Fruit fly (Drosophila melanogaster) whole organism, prepupa: ENCODE data around the gene Dph2.
A peak's percentile ranks its signal among the peaks of the same experiment; 100 is the strongest.

ENCODE experiments used
- Blimp-1 ChIP-seq: fragments of 200-800 bp; sonication (Bioruptor generic); optimal IDR thresholded peaks from 3 replicates; lab custom pipeline; 2017; ENCODE audit warnings: missing biosample characterization, missing genetic modification characterization, mild to moderate bottlenecking, moderate library complexity, missing genetic modification reagents
- CG10631 ChIP-seq: fragments of 200-800 bp; sonication (Bioruptor generic); optimal IDR thresholded peaks from 2 replicates; lab custom pipeline; 2016; ENCODE audit warnings: missing biosample characterization, missing genetic modification characterization
- CG11294 ChIP-seq: fragments of 200-800 bp; sonication (Bioruptor generic); IDR thresholded peaks from 2 replicates; pipeline ENCODE4 v1.3.6; 2022; ENCODE audit warnings: missing biosample characterization, missing genetic modification characterization
- CG11762 ChIP-seq: fragments of 200-800 bp; sonication (Bioruptor generic); optimal IDR thresholded peaks from 3 replicates; lab custom pipeline; 2016; ENCODE audit warnings: missing biosample characterization, missing genetic modification characterization; ENCODE audit not compliant: insufficient read depth
- CG11902 ChIP-seq: fragments of 200-800 bp; sonication (Bioruptor generic); optimal IDR thresholded peaks from 3 replicates; lab custom pipeline; 2016; ENCODE audit warnings: missing biosample characterization, missing genetic modification characterization
- CG15336 ChIP-seq: fragments of 200-800 bp; sonication (Bioruptor generic); IDR thresholded peaks from 2 replicates; pipeline ENCODE4 v1.3.6; 2022; ENCODE audit warnings: missing biosample characterization, missing genetic modification characterization
- CG1621 ChIP-seq: fragments of 200-800 bp; sonication (Bioruptor generic); optimal IDR thresholded peaks from 3 replicates; lab custom pipeline; 2018; ENCODE audit warnings: missing biosample characterization, mild to moderate bottlenecking, missing genetic modification characterization
- CG3032 ChIP-seq: fragments of 200-800 bp; optimal IDR thresholded peaks from 2 replicates; lab custom pipeline; 2019; ENCODE audit warnings: missing biosample characterization, mild to moderate bottlenecking, missing genetic modification characterization, moderate library complexity
- CG31627 ChIP-seq: fragments of 200-800 bp; sonication (Bioruptor generic); optimal IDR thresholded peaks from 3 replicates; lab custom pipeline; 2016; ENCODE audit warnings: missing biosample characterization, missing genetic modification characterization
- CG32006 ChIP-seq: fragments of 200-800 bp; sonication (Bioruptor generic); optimal IDR thresholded peaks from 3 replicates; lab custom pipeline; 2017; ENCODE audit warnings: missing biosample characterization, mild to moderate bottlenecking, missing genetic modification characterization
- CG34406 ChIP-seq: fragments of 200-800 bp; sonication (Bioruptor generic); optimal IDR thresholded peaks from 3 replicates; lab custom pipeline; 2016; ENCODE audit warnings: missing biosample characterization, missing genetic modification characterization
- CG3919 ChIP-seq: fragments of 200-800 bp; sonication (Bioruptor generic); optimal IDR thresholded peaks from 3 replicates; lab custom pipeline; 2016; ENCODE audit warnings: missing biosample characterization, missing genetic modification characterization
- CG4318 ChIP-seq: fragments of 200-800 bp; sonication (Bioruptor generic); optimal IDR thresholded peaks from 3 replicates; lab custom pipeline; 2017; ENCODE audit warnings: missing biosample characterization, mild to moderate bottlenecking, missing genetic modification characterization
- CG6163 ChIP-seq: fragments of 200-800 bp; sonication (Bioruptor generic); IDR thresholded peaks from 3 replicates; pipeline ENCODE4 v1.3.6; 2022; ENCODE audit warnings: missing biosample characterization, missing genetic modification characterization
- CG6276 ChIP-seq: fragments of 200-800 bp; sonication (Bioruptor generic); optimal IDR thresholded peaks from 2 replicates; lab custom pipeline; 2017; ENCODE audit warnings: missing biosample characterization, mild to moderate bottlenecking, missing genetic modification characterization
- CG6792 ChIP-seq: fragments of 200-800 bp; sonication (Bioruptor generic); optimal IDR thresholded peaks from 3 replicates; lab custom pipeline; 2016; ENCODE audit warnings: missing biosample characterization, missing genetic modification characterization
- CG6808 ChIP-seq: fragments of 200-800 bp; sonication (Bioruptor generic); optimal IDR thresholded peaks from 3 replicates; lab custom pipeline; 2017; ENCODE audit warnings: missing biosample characterization, missing genetic modification characterization, mild to moderate bottlenecking, moderate library complexity, missing genetic modification reagents
- CG6854 ChIP-seq: fragments of 200-800 bp; sonication (Bioruptor generic); optimal IDR thresholded peaks from 2 replicates; lab custom pipeline; 2017; ENCODE audit warnings: missing biosample characterization, mild to moderate bottlenecking, missing genetic modification characterization
- CG7368 ChIP-seq: fragments of 200-800 bp; sonication (Bioruptor generic); optimal IDR thresholded peaks from 3 replicates; lab custom pipeline; 2016; ENCODE audit warnings: missing biosample characterization, missing genetic modification characterization
- CG8119 ChIP-seq: fragments of 200-800 bp; sonication (Bioruptor generic); IDR thresholded peaks from 3 replicates; pipeline ENCODE4 v1.3.6; 2022; ENCODE audit warnings: missing biosample characterization, missing genetic modification characterization
- CG9139 ChIP-seq: fragments of 200-800 bp; sonication (Bioruptor generic); optimal IDR thresholded peaks from 3 replicates; lab custom pipeline; 2017; ENCODE audit warnings: missing biosample characterization, mild to moderate bottlenecking, missing genetic modification characterization
- Eip75B ChIP-seq: fragments of 200-800 bp; sonication (Bioruptor generic); optimal IDR thresholded peaks from 3 replicates; lab custom pipeline; 2016; ENCODE audit warnings: missing biosample characterization, missing genetic modification characterization
- Eip78C ChIP-seq: fragments of 200-800 bp; sonication (Bioruptor generic); peaks from one replicate; lab custom pipeline; 2016; ENCODE audit warnings: missing biosample characterization, missing genetic modification characterization
- Eip93F ChIP-seq: fragments of 200-800 bp; sonication (Bioruptor generic); optimal IDR thresholded peaks from 2 replicates; lab custom pipeline; 2016; ENCODE audit warnings: missing biosample characterization, mild to moderate bottlenecking, missing genetic modification characterization
- Ets21C ChIP-seq: fragments of 200-800 bp; sonication (Bioruptor generic); optimal IDR thresholded peaks from 3 replicates; lab custom pipeline; 2016; ENCODE audit warnings: missing biosample characterization, missing genetic modification characterization
- Gug ChIP-seq: fragments of 200-800 bp; sonication (Bioruptor generic); IDR thresholded peaks from 2 replicates; pipeline ENCODE4 v1.3.6; 2022; ENCODE audit warnings: missing biosample characterization, missing genetic modification characterization
- Hr38 ChIP-seq: sonication (Bioruptor generic); optimal IDR thresholded peaks from 2 replicates; lab custom pipeline; 2016; ENCODE audit warnings: missing biosample characterization, missing genetic modification characterization
- Hr39 ChIP-seq: fragments of 200-800 bp; sonication (Bioruptor generic); optimal IDR thresholded peaks from 2 replicates; lab custom pipeline; 2016; ENCODE audit warnings: missing biosample characterization, missing genetic modification characterization
- Hr4 ChIP-seq: fragments of 200-800 bp; sonication (Bioruptor generic); optimal IDR thresholded peaks from 3 replicates; lab custom pipeline; 2016; ENCODE audit warnings: missing biosample characterization, missing genetic modification characterization
- Lpt ChIP-seq: fragments of 200-800 bp; sonication (Bioruptor generic); optimal IDR thresholded peaks from 3 replicates; lab custom pipeline; 2016; ENCODE audit warnings: missing biosample characterization, missing genetic modification characterization
- Met ChIP-seq: fragments of 200-800 bp; sonication (Bioruptor generic); optimal IDR thresholded peaks from 3 replicates; lab custom pipeline; 2016; ENCODE audit warnings: missing biosample characterization, missing genetic modification characterization
- OdsH ChIP-seq: fragments of 200-800 bp; sonication (Bioruptor generic); optimal IDR thresholded peaks from 3 replicates; lab custom pipeline; 2016; ENCODE audit warnings: missing biosample characterization, missing genetic modification characterization
- Smox ChIP-seq: fragments of 200-800 bp; sonication (Bioruptor generic); optimal IDR thresholded peaks from 3 replicates; lab custom pipeline; 2016; ENCODE audit warnings: missing biosample characterization, missing genetic modification characterization
- Sox15 ChIP-seq: fragments of 200-800 bp; sonication (Bioruptor generic); optimal IDR thresholded peaks from 3 replicates; lab custom pipeline; 2016; ENCODE audit warnings: missing biosample characterization, missing genetic modification characterization
- achi ChIP-seq: fragments of 200-800 bp; sonication (Bioruptor generic); optimal IDR thresholded peaks from 3 replicates; lab custom pipeline; 2016; ENCODE audit warnings: missing biosample characterization, missing genetic modification characterization
- acj6 ChIP-seq: fragments of 200-800 bp; sonication (Bioruptor generic); optimal IDR thresholded peaks from 3 replicates; lab custom pipeline; 2016; ENCODE audit warnings: missing biosample characterization, missing genetic modification characterization
- cyc ChIP-seq: fragments of 200-800 bp; sonication (Bioruptor generic); optimal IDR thresholded peaks from 3 replicates; lab custom pipeline; 2016; ENCODE audit warnings: missing biosample characterization, missing genetic modification characterization
- dac ChIP-seq: fragments of 200-800 bp; sonication (Bioruptor generic); optimal IDR thresholded peaks from 2 replicates; lab custom pipeline; 2017; ENCODE audit warnings: missing biosample characterization, mild to moderate bottlenecking, missing genetic modification characterization
- dsx ChIP-seq: fragments of 200-800 bp; optimal IDR thresholded peaks from 3 replicates; lab custom pipeline; 2019; ENCODE audit warnings: missing biosample characterization, mild to moderate bottlenecking, missing genetic modification characterization, moderate library complexity; ENCODE audit not compliant: poor library complexity, severe bottlenecking
- eg ChIP-seq: fragments of 200-800 bp; sonication (Bioruptor generic); IDR thresholded peaks from 3 replicates; pipeline ENCODE4 v1.3.6; 2022; ENCODE audit warnings: missing biosample characterization, missing genetic modification characterization
- esn ChIP-seq: fragments of 200-800 bp; sonication (Bioruptor generic); optimal IDR thresholded peaks from 2 replicates; lab custom pipeline; 2016; ENCODE audit warnings: missing biosample characterization, mild to moderate bottlenecking, missing genetic modification characterization, moderate library complexity
- fd85E ChIP-seq: fragments of 200-800 bp; sonication (Bioruptor generic); optimal IDR thresholded peaks from 3 replicates; lab custom pipeline; 2016; ENCODE audit warnings: missing biosample characterization, missing genetic modification characterization
- fkh ChIP-seq: fragments of 200-800 bp; sonication (Bioruptor generic); optimal IDR thresholded peaks from 3 replicates; lab custom pipeline; 2017; ENCODE audit warnings: missing biosample characterization, mild to moderate bottlenecking, missing genetic modification characterization, moderate library complexity
- lz ChIP-seq: fragments of 200-800 bp; sonication (Bioruptor generic); optimal IDR thresholded peaks from 3 replicates; lab custom pipeline; 2016; ENCODE audit warnings: missing biosample characterization, missing genetic modification characterization
- net ChIP-seq: fragments of 200-800 bp; sonication (Bioruptor generic); optimal IDR thresholded peaks from 3 replicates; lab custom pipeline; 2016; ENCODE audit warnings: missing biosample characterization, missing genetic modification characterization
- pdm3 ChIP-seq: fragments of 200-800 bp; sonication (Bioruptor generic); optimal IDR thresholded peaks from 3 replicates; lab custom pipeline; 2016; ENCODE audit warnings: missing biosample characterization, missing genetic modification characterization
- spab ChIP-seq: fragments of 200-800 bp; sonication (Bioruptor generic); optimal IDR thresholded peaks from 2 replicates; lab custom pipeline; 2017; ENCODE audit warnings: missing biosample characterization, mild to moderate bottlenecking, missing genetic modification characterization, missing genetic modification reagents
- ss ChIP-seq, 2 experiments: fragments of 200-800 bp; sonication (Bioruptor generic); optimal IDR thresholded peaks; 2 replicates in 1 of 2; 3 replicates in 1 of 2; lab custom pipeline; 2017 to 2018; ENCODE audit warnings: mild to moderate bottlenecking in 2 of 2, missing biosample characterization in 2 of 2, missing genetic modification characterization in 2 of 2, moderate library complexity in 1 of 2
- svp ChIP-seq: fragments of 200-800 bp; sonication (Bioruptor generic); peaks from one replicate; lab custom pipeline; 2016; ENCODE audit warnings: missing biosample characterization, missing genetic modification characterization
- vri ChIP-seq: fragments of 200-800 bp; sonication (Bioruptor generic); optimal IDR thresholded peaks from 3 replicates; lab custom pipeline; 2016; ENCODE audit warnings: missing biosample characterization, mild to moderate bottlenecking, missing genetic modification characterization

Dph2 gene

DNA sequence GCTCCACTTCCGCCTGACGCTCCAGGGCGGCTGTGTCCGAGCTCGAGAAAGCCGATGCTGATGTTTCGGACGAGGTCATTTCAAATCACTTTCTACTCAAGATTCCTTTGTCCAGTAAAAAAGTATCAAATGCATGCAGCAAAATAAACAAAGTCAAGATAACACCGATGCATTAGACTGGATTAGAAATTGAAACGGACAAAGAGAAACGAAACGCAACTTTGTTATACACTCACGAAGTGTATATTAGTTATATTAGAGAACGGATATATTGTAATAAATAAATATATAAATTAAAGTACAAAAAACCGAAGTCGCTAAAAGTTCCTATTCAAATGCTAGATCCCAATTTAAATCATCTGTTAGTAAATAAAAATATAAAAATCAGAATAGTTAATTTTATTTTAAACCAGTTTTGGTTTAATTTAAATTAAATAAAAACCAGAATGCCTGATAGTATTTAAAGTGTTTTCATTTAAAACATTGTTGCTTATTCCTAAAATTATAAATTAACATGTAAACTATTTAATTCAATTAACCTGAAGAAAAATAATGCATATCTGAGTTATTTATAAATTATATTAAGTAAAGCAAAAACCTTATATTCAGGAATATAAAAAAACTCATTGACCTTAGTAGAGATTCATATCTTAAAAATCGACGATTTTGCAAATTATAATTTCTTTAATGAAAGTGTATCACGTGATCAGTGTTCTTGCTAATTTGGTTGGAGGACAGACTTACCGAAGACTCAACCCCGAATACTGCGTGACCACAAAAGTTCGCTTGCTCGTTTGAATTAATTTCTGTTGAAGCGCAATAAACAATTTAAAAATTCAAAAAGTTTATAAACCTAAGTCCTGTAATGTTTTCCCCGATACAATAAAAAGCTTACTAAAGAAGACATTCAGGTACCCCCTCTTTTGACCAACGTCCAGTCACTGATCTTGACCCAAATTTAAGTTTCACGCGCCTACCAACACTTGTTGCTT, at the start of gene Dph2:
Dph2 (minus strand) TSS at position 164 of the 992 bp plus-strand sequence.
- no peak for TF ChIP-seq Smox (GFP tag; lab: Kevin White, UChicago)
- TF ChIP-seq net (GFP tag; lab: Kevin White, UChicago) = no peak
- TF ChIP-seq CG8119 = peak; percentile 75; the same call in 2 of the 3 replicates
- no peak for TF ChIP-seq CG7368 (GFP tag; lab: Kevin White, UChicago)
- peak; percentile 39 for TF ChIP-seq CG34406
- no peak for TF ChIP-seq CG9139 (GFP tag; lab: Kevin White, UChicago)
- no peak for TF ChIP-seq dac
- TF ChIP-seq fkh (GFP tag; lab: Kevin White, UChicago) = no peak
- no peak for TF ChIP-seq achi
- TF ChIP-seq Hr38 (GFP tag; lab: Kevin White, UChicago) = no peak
- no peak for TF ChIP-seq OdsH (GFP tag; lab: Kevin White, UChicago)
- TF ChIP-seq esn (GFP tag; lab: Kevin White, UChicago) = peak; percentile 42
- no peak for TF ChIP-seq spab
- TF ChIP-seq eg (GFP tag; lab: Robert Waterston, UW) = peak; percentile 92
- no peak for TF ChIP-seq acj6 (GFP tag; lab: Kevin White, UChicago)
- TF ChIP-seq lz = peak; percentile 35
- peak; percentile 72 for TF ChIP-seq CG31627 (GFP tag; lab: Kevin White, UChicago)
- no peak for TF ChIP-seq fd85E (GFP tag; lab: Kevin White, UChicago)
- no peak for TF ChIP-seq CG6792 (GFP tag; lab: Kevin White, UChicago)
- TF ChIP-seq pdm3 = no peak
- TF ChIP-seq svp = no peak
- TF ChIP-seq Sox15 (GFP tag; lab: Kevin White, UChicago) = peak; percentile 17
- TF ChIP-seq Gug (GFP tag; lab: Robert Waterston, UW) = peak; percentile 66; the same call in 1 of the 2 replicates
- peak; percentile 35 for TF ChIP-seq CG32006 (GFP tag; lab: Kevin White, UChicago)
- TF ChIP-seq Eip78C (GFP tag; lab: Kevin White, UChicago) = no peak
- TF ChIP-seq Hr39 = peak; percentile 72
- TF ChIP-seq Met (GFP tag; lab: Kevin White, UChicago) = no peak
- TF ChIP-seq Hr4 = no peak
- 0 out of 2 replicates have a peak, but pooled peaks have one; percentile 18 for TF ChIP-seq CG11294
- TF ChIP-seq CG15336 = peak; percentile 70; the same call in 1 of the 2 replicates
- TF ChIP-seq CG6163 (GFP tag; lab: Robert Waterston, UW) = peak; percentile 45
- peak; percentile 27 for TF ChIP-seq Blimp-1
- TF ChIP-seq CG11762 = peak; percentile 2
- no peak for TF ChIP-seq CG1621 (tag; lab: Kevin White, UChicago)
- TF ChIP-seq CG3032 = peak; percentile 49
- no peak for TF ChIP-seq CG10631
- no peak for TF ChIP-seq CG3919
- TF ChIP-seq dsx = no peak
- TF ChIP-seq CG6808 = no peak
- TF ChIP-seq Eip75B = peak; percentile 86
- no peak for TF ChIP-seq Eip93F (GFP tag; lab: Kevin White, UChicago)
- TF ChIP-seq ss (GFP tag; optimal IDR thresholded peaks at IDR 0.05; lab: Kevin White, UChicago) = no peak
- peak; percentile 50 for TF ChIP-seq cyc (GFP tag; lab: Kevin White, UChicago)
- no peak for TF ChIP-seq CG4318 (GFP tag; lab: Kevin White, UChicago)
- no peak for TF ChIP-seq vri (GFP tag; lab: Kevin White, UChicago)
- TF ChIP-seq CG11902 (GFP tag; lab: Kevin White, UChicago) = peak; percentile 37
- peak; percentile 29 for TF ChIP-seq Lpt (GFP tag; lab: Kevin White, UChicago)
- no peak for TF ChIP-seq CG6276 (GFP tag; lab: Kevin White, UChicago)
- no peak for TF ChIP-seq CG6854 (GFP tag; lab: Kevin White, UChicago)
- no peak for TF ChIP-seq Ets21C (GFP tag; lab: Kevin White, UChicago)
